Worm (Caenorhabditis elegans) whole organism, midembryonic: ENCODE data around the gene col-150.

Source experiments
- T22C8.4 ChIP-seq: fragments of 200-800 bp; sonication (Bioruptor generic); IDR thresholded peaks from 2 replicates; pipeline ENCODE4 v1.3.6; 2022; ENCODE audit warnings: missing genetic modification characterization, missing compliant biosample characterization
- flt-1 ChIP-seq: fragments of 200-800 bp; sonication (Bioruptor generic); IDR thresholded peaks from 2 replicates; pipeline ENCODE4 v1.3.6; 2022; ENCODE audit warnings: missing genetic modification characterization, missing compliant biosample characterization

ce11 chrV:10245615-10246014 is 48.8 kb downstream of the col-150 start:
- TF ChIP-seq T22C8.4, result no peak
- no peak for TF ChIP-seq flt-1 (GFP tag; lab: Robert Waterston, UW)
